Worm (Caenorhabditis elegans) whole organism, L1 larva: Measurements from ENCODE around the gene tat-6.

ENCODE experiments used
- Y116A8C.19 ChIP-seq: sonication (generic microtip); optimal IDR thresholded peaks from 2 replicates; lab custom pipeline; 2016; ENCODE audit warnings: missing compliant biosample characterization, missing genetic modification characterization, borderline replicate concordance
- fos-1 ChIP-seq: fragments of 150-350 bp; optimal IDR thresholded peaks from 2 replicates; lab custom pipeline; 2014; ENCODE audit warnings: missing biosample characterization, missing genetic modification characterization
- hlh-4 ChIP-seq: sonication (generic microtip); optimal IDR thresholded peaks from 2 replicates; lab custom pipeline; 2016; ENCODE audit warnings: mild to moderate bottlenecking, missing genetic modification characterization, missing compliant biosample characterization
- mep-1 ChIP-seq: fragments of 150-350 bp; optimal IDR thresholded peaks from 2 replicates; lab custom pipeline; 2014; ENCODE audit warnings: missing biosample characterization, missing genetic modification characterization

Gene tat-6

DNA sequence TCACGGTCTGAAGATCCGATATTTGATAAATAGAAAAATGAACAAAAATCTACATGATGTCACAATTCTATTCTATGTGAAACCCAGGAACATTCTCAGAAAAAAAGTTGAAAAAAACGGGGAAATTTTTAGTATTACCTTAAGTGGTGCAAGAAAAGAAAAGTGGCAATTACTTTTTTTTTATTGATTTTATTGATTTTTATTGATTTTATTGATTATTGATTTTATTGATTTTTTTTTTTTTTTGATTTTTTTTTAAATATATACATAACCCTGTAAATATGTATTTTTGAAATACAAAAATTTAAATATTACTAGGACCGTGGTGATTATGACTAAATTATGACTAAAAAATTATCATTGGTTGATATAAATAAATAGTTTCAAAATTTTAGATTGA, 42.7 kb downstream of the tat-6 start:
- no peak for TF ChIP-seq fos-1
- TF ChIP-seq Y116A8C.19 (tag; lab: Kevin White, UChicago) = no peak
- no peak for TF ChIP-seq mep-1 (tag; lab: Kevin White, UChicago)

DNA sequence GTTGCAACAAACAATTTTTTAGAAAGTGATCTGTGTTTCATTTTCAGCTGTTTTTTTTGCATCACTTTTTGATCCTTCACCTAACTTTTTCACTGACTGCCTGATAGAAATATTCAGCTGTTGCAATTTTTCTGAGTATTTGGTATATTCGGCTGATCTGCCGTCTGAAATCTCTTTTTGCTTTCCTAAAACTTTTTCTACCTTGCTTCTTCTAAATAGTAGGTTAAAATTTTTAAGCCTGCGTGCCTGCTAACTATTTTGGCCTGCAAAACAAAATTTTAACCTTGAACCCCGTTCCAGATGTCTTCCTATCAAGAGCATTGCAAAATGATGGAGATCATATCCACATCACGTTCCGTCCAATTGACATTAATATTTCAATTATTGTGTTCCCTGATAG, 47.3 kb downstream of the tat-6 start, which contains the start of gene srab-8:
Gene srab-8 (plus strand): TSS at position 301 of the 400 bp plus-strand sequence.
- no peak for TF ChIP-seq fos-1
- peak; percentile 90 for TF ChIP-seq hlh-4
